Worm (Caenorhabditis elegans) whole organism, L1 larva: Measurements from ENCODE around the gene nlp-22.

Source experiments
- ceh-82 ChIP-seq, 3 experiments: fragments of 150-350 bp in 1 of 3; sonication (generic microtip) in 2 of 3; optimal IDR thresholded peaks; 2 replicates each; lab custom pipeline; 2014 to 2017; ENCODE audit warnings: missing biosample characterization in 3 of 3, missing genetic modification characterization in 3 of 3
- fkh-4 ChIP-seq: sonication (generic microtip); optimal IDR thresholded peaks from 2 replicates; lab custom pipeline; 2016; ENCODE audit warnings: missing compliant biosample characterization, missing genetic modification characterization, borderline replicate concordance
- fos-1 ChIP-seq: fragments of 150-350 bp; optimal IDR thresholded peaks from 2 replicates; lab custom pipeline; 2014; ENCODE audit warnings: missing biosample characterization, missing genetic modification characterization
- nhr-237 ChIP-seq: fragments of 150-350 bp; optimal IDR thresholded peaks from 2 replicates; lab custom pipeline; 2014; ENCODE audit warnings: missing biosample characterization, missing genetic modification characterization
- nhr-71 ChIP-seq: sonication (generic microtip); optimal IDR thresholded peaks from 2 replicates; lab custom pipeline; 2016; ENCODE audit warnings: mild to moderate bottlenecking, missing genetic modification characterization, moderate library complexity, missing compliant biosample characterization
- pag-3 ChIP-seq: sonication (generic microtip); optimal IDR thresholded peaks from 2 replicates; lab custom pipeline; 2017; ENCODE audit warnings: missing genetic modification characterization, mild to moderate bottlenecking, missing compliant biosample characterization, antibody characterized with exemption, borderline replicate concordance; ENCODE audit not compliant: insufficient read depth
- snpc-4 ChIP-seq: fragments of 150-350 bp; optimal IDR thresholded peaks from 2 replicates; lab custom pipeline; 2014; ENCODE audit warnings: missing biosample characterization, missing genetic modification characterization
- swsn-7 ChIP-seq: sonication (generic microtip); optimal IDR thresholded peaks from 2 replicates; lab custom pipeline; 2016; ENCODE audit warnings: missing genetic modification characterization, missing compliant biosample characterization

DNA sequence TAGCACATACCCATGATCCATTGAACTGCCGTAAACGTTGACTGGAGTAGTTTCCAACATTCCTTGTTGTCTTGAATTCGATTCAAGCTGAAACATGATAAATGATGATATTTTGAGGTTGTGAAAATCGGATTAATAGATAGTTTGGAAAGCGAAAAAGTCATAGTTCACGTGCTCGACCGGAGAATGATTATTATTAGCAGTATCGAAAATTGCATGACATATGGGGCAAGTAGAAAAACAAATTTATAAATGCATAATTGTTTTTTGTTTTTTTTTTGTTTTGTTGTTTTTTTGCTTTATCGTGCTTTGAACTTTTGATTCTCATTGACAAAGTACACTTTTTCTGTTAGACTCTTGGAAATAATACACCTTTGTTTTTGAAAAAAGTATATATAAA lies 22.7 kb downstream of the nlp-22 start, which contains the start of gene aakg-4:
- TF ChIP-seq pag-3 (no peak), nhr-71 (tag; lab: Kevin White, UChicago) (no peak), nhr-237 (tag; lab: Kevin White, UChicago) (no peak), swsn-7 (tag; lab: Kevin White, UChicago) (no peak), ceh-82 (tag; optimal IDR thresholded peaks at IDR 0.05; lab: Kevin White, UChicago) (no peak), snpc-4 (tag; lab: Kevin White, UChicago) (no peak), fos-1 (tag; lab: Kevin White, UChicago) (no peak), fkh-4 (tag; lab: Kevin White, UChicago) (no peak)
